Fruit fly (Drosophila melanogaster): ENCODE measurements around the gene Arr1.

The Arr1 gene

DNA sequence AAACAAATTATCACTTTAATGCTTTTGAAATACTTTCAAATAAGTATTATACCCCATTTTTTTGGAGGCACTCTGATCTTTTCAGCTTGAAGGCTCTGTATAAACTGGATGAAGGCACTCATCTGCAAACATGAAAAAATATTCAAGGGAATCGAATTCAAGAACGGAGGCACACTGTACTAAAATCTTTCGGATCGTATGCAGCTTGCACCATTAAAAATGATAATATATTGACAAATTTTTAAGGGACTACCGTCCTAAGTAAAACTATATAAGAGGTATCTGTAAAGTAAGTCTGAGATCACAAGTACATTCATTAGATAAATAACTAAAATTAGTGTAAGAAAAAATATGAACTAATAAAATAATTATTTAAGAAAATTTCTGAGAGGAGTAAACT lies 35.0 kb downstream of the Arr1 start, which contains the start of gene CG44476:
CG44476 (minus strand) TSS at position 101 of the 400 bp plus-strand sequence.
- TF ChIP-seq eg (GFP tag; IDR thresholded peaks at IDR 0.05) (no peak), acj6 (GFP tag; optimal IDR thresholded peaks at IDR 0.05) (no peak), lz (GFP tag; optimal IDR thresholded peaks at IDR 0.05) (no peak), CG6276 (GFP tag; optimal IDR thresholded peaks at IDR 0.05) (no peak), CG1621 (tag; optimal IDR thresholded peaks at IDR 0.05) (no peak), fkh (GFP tag; optimal IDR thresholded peaks at IDR 0.05) (no peak), CG6854 (GFP tag; optimal IDR thresholded peaks at IDR 0.05) (no peak)

DNA sequence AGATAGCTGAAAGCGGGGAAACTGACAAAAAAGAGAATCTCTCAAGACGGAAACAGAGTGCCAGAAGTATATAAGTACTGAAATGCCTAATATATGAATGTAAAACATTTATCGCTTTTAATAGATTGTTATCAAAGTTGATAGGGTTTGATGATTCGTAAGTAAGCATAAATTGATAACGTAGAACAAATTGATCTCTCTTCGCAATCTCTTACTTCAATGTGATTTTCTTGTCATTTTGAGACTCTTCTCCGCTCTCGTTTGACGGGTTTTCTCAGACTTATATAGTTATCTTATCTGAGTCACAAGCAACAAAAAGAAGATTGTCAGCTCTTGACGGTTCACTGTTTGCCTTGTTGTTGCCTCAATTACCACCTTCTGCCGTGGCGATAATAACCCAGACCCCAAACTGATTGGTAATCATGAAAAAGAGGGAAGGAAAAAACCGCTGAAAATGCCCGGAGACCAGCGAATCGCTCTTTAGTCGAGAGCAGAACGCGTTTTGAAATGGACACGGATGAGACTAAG lies 36.2 kb downstream of the Arr1 start, which contains the start of gene CG15152:
CG15152 (plus strand) TSS at position 372 of the 528 bp plus-strand sequence.
- TF ChIP-seq CG10669 (GFP tag; optimal IDR thresholded peaks at IDR 0.05) (no peak), svp (GFP tag) (peak; percentile 77), Eip93F (GFP tag; optimal IDR thresholded peaks at IDR 0.05) (peak; percentile 48), vri (GFP tag; optimal IDR thresholded peaks at IDR 0.05) (peak; percentile 22), Eip78C (GFP tag) (peak; percentile 6), CG8632 (GFP tag; optimal IDR thresholded peaks at IDR 0.05) (no peak), CG8319 (GFP tag; optimal IDR thresholded peaks at IDR 0.05) (no peak), CG4318 (GFP tag; optimal IDR thresholded peaks at IDR 0.05) (no peak)

DNA sequence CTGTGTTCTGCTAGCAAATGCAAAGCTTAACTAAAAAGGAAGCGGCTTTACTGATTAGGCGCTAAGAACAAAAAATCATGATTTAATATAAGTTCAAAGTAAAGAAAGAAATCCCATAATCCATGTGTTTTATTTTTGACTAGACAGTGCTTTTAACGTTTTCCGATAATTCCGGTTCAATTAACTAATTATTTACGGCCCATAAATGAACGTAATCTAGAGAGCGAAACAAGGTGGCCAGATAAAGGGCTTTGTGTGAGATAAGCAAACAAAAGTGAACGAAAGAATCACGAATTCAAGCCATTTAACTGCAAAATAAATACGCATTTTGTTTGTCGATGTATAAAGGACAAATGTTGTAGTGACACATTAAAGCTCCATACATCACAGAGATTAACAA lies 37.0 kb downstream of the Arr1 start:
- TF ChIP-seq fkh (GFP tag; optimal IDR thresholded peaks at IDR 0.05) (peak; percentile 13), pdm3 (GFP tag; optimal IDR thresholded peaks at IDR 0.05) (no peak), CG11902 (GFP tag; optimal IDR thresholded peaks at IDR 0.05) (no peak), CG4318 (GFP tag; optimal IDR thresholded peaks at IDR 0.05) (no peak), CG15336 (GFP tag; IDR thresholded peaks at IDR 0.05) (no peak), svp (GFP tag) (peak; percentile 54), Eip93F (GFP tag; optimal IDR thresholded peaks at IDR 0.05) (no peak), CG32006 (GFP tag; optimal IDR thresholded peaks at IDR 0.05) (no peak), vri (GFP tag; optimal IDR thresholded peaks at IDR 0.05) (peak; percentile 31), CG6808 (GFP tag; optimal IDR thresholded peaks at IDR 0.05) (no peak), cyc (GFP tag; optimal IDR thresholded peaks at IDR 0.05) (no peak)

DNA sequence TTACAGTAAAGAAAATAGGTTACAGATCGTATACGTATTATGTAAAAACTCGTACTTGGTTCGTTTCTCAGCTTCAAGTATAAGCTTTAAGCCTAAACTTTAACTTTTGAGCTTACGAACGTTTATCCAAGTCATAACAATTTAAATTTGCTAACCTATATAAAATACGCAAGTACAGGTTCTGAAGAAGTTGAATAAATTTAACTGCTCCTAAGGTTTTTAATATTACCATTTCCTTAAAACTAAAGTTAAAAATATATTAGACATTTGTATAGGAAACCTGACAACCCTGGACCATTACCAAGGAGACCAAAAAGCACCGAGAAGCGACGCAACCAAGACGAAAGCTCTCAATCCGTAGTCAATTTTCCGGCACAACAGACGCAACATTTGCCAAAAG lies 41.6 kb downstream of the Arr1 start, which contains the start of gene CG5758:
CG5758 (plus strand) TSS at position 353 of the 400 bp plus-strand sequence.
- TF ChIP-seq Eip78C (GFP tag): peak; percentile 82
- peak; percentile 30; the same call in 1 of the 3 replicates for TF ChIP-seq eg (GFP tag; IDR thresholded peaks at IDR 0.05)
- TF ChIP-seq CG3919 (GFP tag; optimal IDR thresholded peaks at IDR 0.05): peak; percentile 47
- TF ChIP-seq Sox102F (GFP tag; optimal IDR thresholded peaks at IDR 0.05): no peak
- TF ChIP-seq Ets96B (tag; optimal IDR thresholded peaks at IDR 0.05): peak; percentile 6
- no peak for TF ChIP-seq Blimp-1 (GFP tag; optimal IDR thresholded peaks at IDR 0.05)
- TF ChIP-seq Smox (GFP tag; optimal IDR thresholded peaks at IDR 0.05): peak; percentile 50
- TF ChIP-seq Hr39 (GFP tag; optimal IDR thresholded peaks at IDR 0.05): peak; percentile 31
- peak; percentile 29 for TF ChIP-seq lz (GFP tag; optimal IDR thresholded peaks at IDR 0.05)
- no peak for TF ChIP-seq dac (GFP tag; optimal IDR thresholded peaks at IDR 0.05)
- TF ChIP-seq CG4318 (GFP tag; optimal IDR thresholded peaks at IDR 0.05): no peak
- TF ChIP-seq salr (GFP tag; optimal IDR thresholded peaks at IDR 0.05): no peak
- TF ChIP-seq dsx (GFP tag; optimal IDR thresholded peaks at IDR 0.05; ENCODE audit: poor library complexity, severe bottlenecking): no peak
- peak; percentile 26 for TF ChIP-seq OdsH (GFP tag; optimal IDR thresholded peaks at IDR 0.05)
- peak; percentile 16 for TF ChIP-seq cyc (GFP tag; optimal IDR thresholded peaks at IDR 0.05)
- TF ChIP-seq Met (GFP tag; optimal IDR thresholded peaks at IDR 0.05): peak; percentile 49
- no peak for TF ChIP-seq achi (GFP tag; optimal IDR thresholded peaks at IDR 0.05)
- no peak for TF ChIP-seq Hr38 (GFP tag; optimal IDR thresholded peaks at IDR 0.05)
- TF ChIP-seq esn (GFP tag; optimal IDR thresholded peaks at IDR 0.05): peak; percentile 50
- peak; percentile 33 for TF ChIP-seq Sox14 (GFP tag; optimal IDR thresholded peaks at IDR 0.05)
- peak; percentile 30 for TF ChIP-seq net (GFP tag; optimal IDR thresholded peaks at IDR 0.05)
- peak; percentile 50 for TF ChIP-seq pdm3 (GFP tag; optimal IDR thresholded peaks at IDR 0.05)
- TF ChIP-seq Hr4 (GFP tag; optimal IDR thresholded peaks at IDR 0.05): peak; percentile 41
- no peak for TF ChIP-seq CG11902 (GFP tag; optimal IDR thresholded peaks at IDR 0.05)
- peak; percentile 87 for TF ChIP-seq svp (GFP tag)
- TF ChIP-seq acj6 (GFP tag; optimal IDR thresholded peaks at IDR 0.05): no peak
- peak; percentile 79 for TF ChIP-seq CG1621 (tag; optimal IDR thresholded peaks at IDR 0.05)
- no peak for TF ChIP-seq CG32006 (GFP tag; optimal IDR thresholded peaks at IDR 0.05)
- TF ChIP-seq CG8319 (GFP tag; optimal IDR thresholded peaks at IDR 0.05): peak; percentile 1
- peak; percentile 3 for TF ChIP-seq CG10631 (GFP tag; optimal IDR thresholded peaks at IDR 0.05)
- TF ChIP-seq CG6163 (GFP tag; IDR thresholded peaks at IDR 0.05): no peak
- peak; percentile 25 for TF ChIP-seq vri (GFP tag; optimal IDR thresholded peaks at IDR 0.05)
- no peak for TF ChIP-seq fkh (GFP tag; optimal IDR thresholded peaks at IDR 0.05)
- peak; percentile 14 for TF ChIP-seq CG31627 (GFP tag; optimal IDR thresholded peaks at IDR 0.05)
- no peak; the same call in 1 of the 2 replicates for TF ChIP-seq Gug (GFP tag; IDR thresholded peaks at IDR 0.05)
- no peak for TF ChIP-seq CG8632 (GFP tag; optimal IDR thresholded peaks at IDR 0.05)
- TF ChIP-seq CG8119 (GFP tag; IDR thresholded peaks at IDR 0.05): peak; percentile 16; the same call in 1 of the 3 replicates
